Worm (Caenorhabditis elegans): ENCODE results near the gene C05D11.8.
A peak's percentile ranks its signal among the peaks of the same experiment; 100 is the strongest.

DNA sequence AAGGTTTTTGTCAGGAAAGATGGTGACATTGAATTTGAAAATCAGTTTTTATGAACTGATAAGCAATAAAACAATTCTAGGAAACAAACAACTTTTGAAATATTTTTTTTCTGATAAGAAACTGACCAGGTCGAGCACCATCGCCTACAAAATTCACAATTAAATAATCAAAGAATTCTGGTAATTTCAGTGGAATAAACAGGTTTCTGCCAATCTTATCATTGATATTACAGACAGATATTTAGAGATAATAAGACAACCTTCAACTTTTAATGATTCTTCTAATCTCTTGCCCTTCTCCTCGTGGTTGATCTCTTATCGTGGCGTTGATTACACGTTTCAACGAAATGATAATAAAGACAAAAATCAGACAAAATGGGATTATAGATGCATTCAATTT lies 30.7 kb downstream of the C05D11.8 start:
- no peak for TF ChIP-seq dmd-8 (GFP tag; IDR thresholded peaks at IDR 0.05)
- no peak for TF ChIP-seq nhr-25 (tag; optimal IDR thresholded peaks at IDR 0.05; ENCODE audit: borderline replicate concordance, insufficient read depth)
- no peak for TF ChIP-seq zag-1 (tag; optimal IDR thresholded peaks at IDR 0.05)
- TF ChIP-seq aly-2 (tag; optimal IDR thresholded peaks at IDR 0.05) = no peak
- TF ChIP-seq ama-1 (optimal IDR thresholded peaks at IDR 0.05) = no peak
- TF ChIP-seq egl-27 (tag; optimal IDR thresholded peaks at IDR 0.05) = no peak
- TF ChIP-seq ceh-82 (tag; optimal IDR thresholded peaks at IDR 0.05) = no peak
- no peak for TF ChIP-seq pha-4 (GFP tag; IDR thresholded peaks at IDR 0.05)
- TF ChIP-seq pha-4 (tag; optimal IDR thresholded peaks at IDR 0.05) = no peak
- no peak for TF ChIP-seq snpc-4 (tag; optimal IDR thresholded peaks at IDR 0.05)
- no peak for TF ChIP-seq mep-1 (tag; optimal IDR thresholded peaks at IDR 0.05)
- no peak for TF ChIP-seq nhr-42 (GFP tag; IDR thresholded peaks at IDR 0.05)
- TF ChIP-seq unc-62 (GFP tag; optimal IDR thresholded peaks at IDR 0.05 in 1 of 2) = peak in 1 of 2 experiments; percentile 72
- no peak for TF ChIP-seq unc-62 (tag; optimal IDR thresholded peaks at IDR 0.05)

Data from whole organism, L4 larva.